Worm (Caenorhabditis elegans) whole organism, L2 larva: Measurements from ENCODE around the gene clec-63.

Experiments used
- Y55F3AM.14 ChIP-seq: fragments of 200-800 bp; sonication (Bioruptor generic); optimal IDR thresholded peaks from 2 replicates; lab custom pipeline; 2018; ENCODE audit warnings: mild to moderate bottlenecking, missing genetic modification characterization, missing compliant biosample characterization
- elt-3 ChIP-seq: sonication (generic microtip); optimal IDR thresholded peaks from 2 replicates; lab custom pipeline; 2017; ENCODE audit warnings: missing biosample characterization, missing genetic modification characterization
- fos-1 ChIP-seq: fragments of 150-350 bp; optimal IDR thresholded peaks from 2 replicates; lab custom pipeline; 2014; ENCODE audit warnings: missing biosample characterization, missing genetic modification characterization
- mdl-1 ChIP-seq, 2 experiments: fragments of 150-350 bp in 1 of 2; sonication (generic microtip) in 1 of 2; optimal IDR thresholded peaks; 2 replicates each; lab custom pipeline; 2017; ENCODE audit warnings: missing biosample characterization in 2 of 2, missing genetic modification characterization in 2 of 2
- nhr-10 ChIP-seq: sonication (generic microtip); optimal IDR thresholded peaks from 2 replicates; lab custom pipeline; 2017; ENCODE audit warnings: missing biosample characterization, missing genetic modification characterization
- nhr-11 ChIP-seq: fragments of 150-350 bp; optimal IDR thresholded peaks from 2 replicates; lab custom pipeline; 2014; ENCODE audit warnings: missing biosample characterization, missing genetic modification characterization
- nhr-237 ChIP-seq: fragments of 150-350 bp; optimal IDR thresholded peaks from 2 replicates; lab custom pipeline; 2014; ENCODE audit warnings: missing biosample characterization, missing genetic modification characterization
- unc-62 ChIP-seq: fragments of 150-350 bp; optimal IDR thresholded peaks from 2 replicates; lab custom pipeline; 2014; ENCODE audit warnings: missing biosample characterization, missing genetic modification reagents, missing genetic modification characterization

DNA sequence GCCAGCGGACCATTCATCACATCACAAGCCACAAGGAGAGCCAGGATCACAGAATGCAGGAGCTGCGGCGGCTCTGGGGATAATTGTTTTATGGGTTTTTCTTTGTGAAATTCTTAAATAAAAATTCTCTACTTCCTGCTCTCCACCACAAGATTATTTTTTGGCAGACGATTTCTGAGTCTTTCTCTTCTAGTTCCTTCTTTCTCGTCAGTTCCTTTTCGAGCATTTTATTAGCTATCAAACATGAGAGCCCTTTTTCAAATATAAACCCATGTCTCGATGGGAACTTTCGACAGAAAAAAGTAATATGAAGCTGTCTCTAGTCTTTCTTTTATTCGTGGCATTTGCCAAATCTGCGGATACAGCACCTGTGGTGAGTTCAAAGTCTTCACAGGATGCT, 7.0 kb upstream of the clec-63 start, which contains the start of gene F35C5.3:
- TF ChIP-seq elt-3 (no peak), fos-1 (tag; lab: Kevin White, UChicago) (no peak), nhr-237 (tag; lab: Kevin White, UChicago) (no peak), nhr-11 (tag; lab: Kevin White, UChicago) (no peak), Y55F3AM.14 (GFP tag; lab: Kevin White, UChicago) (no peak), mdl-1 (tag; optimal IDR thresholded peaks at IDR 0.05; lab: Kevin White, UChicago) (no peak), nhr-10 (tag; lab: Kevin White, UChicago) (no peak), unc-62 (GFP tag; lab: Kevin White, UChicago) (no peak)
